Worm (Caenorhabditis elegans) whole organism, young adult: ENCODE results near the gene F57B7.2.

Source experiments
- ama-1 ChIP-seq, 3 experiments: fragments of 150-350 bp in 1 of 3; sonication (generic microtip) in 2 of 3; optimal IDR thresholded peaks; 2 replicates each; lab custom pipeline; 2014 to 2018; ENCODE audit warnings: missing biosample characterization in 2 of 3, missing genetic modification characterization in 2 of 3, missing genetic modification reagents in 2 of 3
- lin-54 ChIP-seq: fragments of 200-800 bp; sonication (Bioruptor generic); optimal IDR thresholded peaks from 2 replicates; lab custom pipeline; 2018; ENCODE audit warnings: mild to moderate bottlenecking, missing genetic modification characterization, missing compliant biosample characterization
- snpc-4 ChIP-seq, 5 experiments: fragments of 150-350 bp in 1 of 5; sonication (generic microtip) in 4 of 5; optimal IDR thresholded peaks; 2 replicates each; lab custom pipeline; 2014 to 2018; ENCODE audit warnings: missing genetic modification characterization in 5 of 5, missing biosample characterization in 3 of 5, antibody characterized with exemption in 2 of 5, mild to moderate bottlenecking in 2 of 5, missing compliant biosample characterization in 2 of 5, missing genotype in 2 of 5, moderate library complexity in 2 of 5, missing genetic modification reagents in 1 of 5
- unc-62 ChIP-seq: fragments of 150-350 bp; optimal IDR thresholded peaks from 2 replicates; lab custom pipeline; 2014; ENCODE audit warnings: missing biosample characterization, missing genetic modification reagents, missing genetic modification characterization

- TF ChIP-seq lin-54 (GFP tag; lab: Kevin White, UChicago) (no peak), unc-62 (GFP tag; lab: Kevin White, UChicago) (no peak), snpc-4 (GFP tag; optimal IDR thresholded peaks at IDR 0.05; lab: Kevin White, UChicago) (no peak), snpc-4 (tag; optimal IDR thresholded peaks at IDR 0.05; lab: Kevin White, UChicago) (no peak), ama-1 (optimal IDR thresholded peaks at IDR 0.05; lab: Kevin White, UChicago) (no peak), ama-1 (GFP tag; optimal IDR thresholded peaks at IDR 0.05; lab: Kevin White, UChicago) (no peak)
Observed at ce11 chrV:11486680-11487079, 43.3 kb upstream of the F57B7.2 start, which contains the start of gene T11F9.10.
